Worm (Caenorhabditis elegans) whole organism, L4 larva: ENCODE results near the gene ndua-7.
A peak's percentile ranks its signal among the peaks of the same experiment; 100 is the strongest.

Experiments used
- F10B5.3 ChIP-seq: sonication (generic microtip); optimal IDR thresholded peaks from 2 replicates; lab custom pipeline; 2016; ENCODE audit warnings: mild to moderate bottlenecking, missing genetic modification characterization, missing compliant biosample characterization
- F37D6.2 ChIP-seq: sonication (generic microtip); optimal IDR thresholded peaks from 2 replicates; lab custom pipeline; 2016; ENCODE audit warnings: mild to moderate bottlenecking, missing genetic modification characterization, missing compliant biosample characterization
- T26A8.4 ChIP-seq: fragments of 200-800 bp; sonication (Bioruptor generic); IDR thresholded peaks from 2 replicates; pipeline ENCODE4 v1.3.6; 2022; ENCODE audit warnings: missing genetic modification characterization, missing compliant biosample characterization
- Y105C5A.15 ChIP-seq: fragments of 200-800 bp; sonication (Bioruptor generic); IDR thresholded peaks from 2 replicates; pipeline ENCODE4 v1.3.6; 2022; ENCODE audit warnings: missing genetic modification characterization, missing compliant biosample characterization
- Y75B8A.6 ChIP-seq: fragments of 200-800 bp; sonication (Bioruptor generic); IDR thresholded peaks from 2 replicates; pipeline ENCODE4 v1.3.6; 2022; ENCODE audit warnings: missing genetic modification reagents, missing genetic modification characterization, missing compliant biosample characterization
- aha-1 ChIP-seq: fragments of 150-350 bp; peaks from one replicate; lab custom pipeline; 2014; ENCODE audit warnings: missing biosample characterization, missing genetic modification characterization
- aly-2 ChIP-seq: sonication (generic microtip); optimal IDR thresholded peaks from 2 replicates; lab custom pipeline; 2018; ENCODE audit warnings: missing biosample characterization, missing genetic modification characterization
- ama-1 ChIP-seq: fragments of 150-350 bp; optimal IDR thresholded peaks from 2 replicates; lab custom pipeline; 2014; ENCODE audit warnings: inconsistent platforms, mixed read lengths
- attf-4 ChIP-seq: sonication (generic microtip); optimal IDR thresholded peaks from 3 replicates; lab custom pipeline; 2017; ENCODE audit warnings: missing biosample characterization, missing genetic modification characterization
- ceh-44 ChIP-seq: fragments of 200-800 bp; sonication (Bioruptor generic); IDR thresholded peaks from 2 replicates; pipeline ENCODE4 v1.3.6; 2022; ENCODE audit warnings: missing genetic modification reagents, missing genetic modification characterization, missing compliant biosample characterization
- ces-1 ChIP-seq: fragments of 150-350 bp; sonication (generic microtip); optimal IDR thresholded peaks from 4 replicates; lab custom pipeline; 2014; ENCODE audit warnings: missing biosample characterization, missing genetic modification reagents, missing genetic modification characterization
- cey-2 ChIP-seq: sonication (generic microtip); optimal IDR thresholded peaks from 3 replicates; lab custom pipeline; 2017; ENCODE audit warnings: missing genetic modification characterization, mild to moderate bottlenecking, missing compliant biosample characterization, antibody characterized with exemption, borderline replicate concordance; ENCODE audit not compliant: insufficient read depth
- ctbp-1 ChIP-seq: fragments of 200-800 bp; sonication (Bioruptor generic); IDR thresholded peaks from 2 replicates; pipeline ENCODE4 v1.3.6; 2022; ENCODE audit warnings: missing genetic modification reagents, missing genetic modification characterization, missing compliant biosample characterization
- daf-16 ChIP-seq, 3 experiments: sonication (generic microtip); optimal IDR thresholded peaks; 2 replicates each; lab custom pipeline; 2016 to 2017; ENCODE audit warnings: missing genetic modification characterization in 3 of 3, missing genetic modification reagents in 3 of 3, mild to moderate bottlenecking in 2 of 3, missing compliant biosample characterization in 2 of 3, missing biosample characterization in 1 of 3, moderate library complexity in 1 of 3
- daf-8 ChIP-seq: fragments of 200-800 bp; sonication (Bioruptor generic); IDR thresholded peaks from 2 replicates; pipeline ENCODE4 v1.3.6; 2022; ENCODE audit warnings: missing genetic modification characterization, missing compliant biosample characterization
- dmd-6 ChIP-seq: fragments of 200-800 bp; sonication (Bioruptor generic); IDR thresholded peaks from 2 replicates; pipeline ENCODE4 v1.3.6; 2022; ENCODE audit warnings: missing genetic modification reagents, missing genetic modification characterization, missing compliant biosample characterization
- egl-43 ChIP-seq: fragments of 200-800 bp; sonication (Bioruptor generic); IDR thresholded peaks from 2 replicates; pipeline ENCODE4 v1.3.6; 2022; ENCODE audit warnings: missing genetic modification reagents, missing genetic modification characterization, missing compliant biosample characterization
- fos-1 ChIP-seq: fragments of 150-350 bp; optimal IDR thresholded peaks from 2 replicates; lab custom pipeline; 2014; ENCODE audit warnings: missing biosample characterization, missing genetic modification characterization
- gei-8 ChIP-seq: fragments of 200-800 bp; sonication (Bioruptor generic); optimal IDR thresholded peaks from 2 replicates; lab custom pipeline; 2018; ENCODE audit warnings: mild to moderate bottlenecking, missing genetic modification characterization, missing compliant biosample characterization
- hlh-11 ChIP-seq: fragments of 200-800 bp; sonication (Bioruptor generic); optimal IDR thresholded peaks from 2 replicates; lab custom pipeline; 2018; ENCODE audit warnings: mild to moderate bottlenecking, missing genetic modification characterization, missing compliant biosample characterization
- hmg-1.1 ChIP-seq: fragments of 200-800 bp; sonication (Bioruptor generic); IDR thresholded peaks from 2 replicates; pipeline ENCODE4 v1.3.6; 2022; ENCODE audit warnings: missing genetic modification reagents, missing genetic modification characterization, missing compliant biosample characterization
- lin-1 ChIP-seq: fragments of 200-800 bp; sonication (Bioruptor generic); IDR thresholded peaks from 2 replicates; pipeline ENCODE4 v1.3.6; 2022; ENCODE audit warnings: missing genetic modification reagents, missing genetic modification characterization, missing compliant biosample characterization
- lin-15B ChIP-seq: fragments of 150-350 bp; sonication (generic microtip); optimal IDR thresholded peaks from 3 replicates; lab custom pipeline; 2014; ENCODE audit warnings: missing biosample characterization, missing genetic modification characterization
- lin-39 ChIP-seq: fragments of 150-350 bp; optimal IDR thresholded peaks from 2 replicates; lab custom pipeline; 2014; ENCODE audit warnings: missing biosample characterization, missing genetic modification reagents, missing genetic modification characterization
- madf-9 ChIP-seq: fragments of 200-800 bp; sonication (Bioruptor generic); conservative IDR thresholded peaks from 2 replicates; pipeline ENCODE4 v1.3.6; 2022; ENCODE audit warnings: missing genetic modification reagents, missing genetic modification characterization, missing compliant biosample characterization
- mep-1 ChIP-seq: fragments of 150-350 bp; sonication (generic microtip); optimal IDR thresholded peaks from 3 replicates; lab custom pipeline; 2014; ENCODE audit warnings: missing biosample characterization, missing genetic modification characterization
- mes-2 ChIP-seq: sonication (generic microtip); optimal IDR thresholded peaks from 2 replicates; lab custom pipeline; 2016; ENCODE audit warnings: missing genotype, mild to moderate bottlenecking, missing genetic modification characterization, missing compliant biosample characterization; ENCODE audit not compliant: poor library complexity, severe bottlenecking
- mxl-3 ChIP-seq: fragments of 200-800 bp; sonication (Bioruptor generic); optimal IDR thresholded peaks from 2 replicates; lab custom pipeline; 2018; ENCODE audit warnings: mild to moderate bottlenecking, missing genetic modification characterization, missing compliant biosample characterization
- nhr-10 ChIP-seq: fragments of 150-350 bp; optimal IDR thresholded peaks from 2 replicates; lab custom pipeline; 2014; ENCODE audit warnings: missing biosample characterization, missing genetic modification characterization
- nhr-11 ChIP-seq: fragments of 150-350 bp; optimal IDR thresholded peaks from 2 replicates; lab custom pipeline; 2014; ENCODE audit warnings: missing biosample characterization, missing genetic modification characterization
- nhr-111 ChIP-seq: fragments of 200-800 bp; sonication (Bioruptor generic); optimal IDR thresholded peaks from 2 replicates; lab custom pipeline; 2018; ENCODE audit warnings: mild to moderate bottlenecking, missing genetic modification characterization, missing compliant biosample characterization
- nhr-25 ChIP-seq: sonication (generic microtip); optimal IDR thresholded peaks from 2 replicates; lab custom pipeline; 2017; ENCODE audit warnings: missing genetic modification characterization, mild to moderate bottlenecking, missing compliant biosample characterization, antibody characterized with exemption, moderate library complexity, borderline replicate concordance; ENCODE audit not compliant: insufficient read depth
- nhr-41 ChIP-seq: fragments of 200-800 bp; sonication (Bioruptor generic); IDR thresholded peaks from 2 replicates; pipeline ENCODE4 v1.3.6; 2022; ENCODE audit warnings: missing genetic modification reagents, missing genetic modification characterization, missing compliant biosample characterization
- nhr-48 ChIP-seq: sonication (generic microtip); optimal IDR thresholded peaks from 2 replicates; lab custom pipeline; 2016; ENCODE audit warnings: mild to moderate bottlenecking, missing genetic modification characterization, missing compliant biosample characterization
- nhr-77 ChIP-seq: fragments of 150-350 bp; optimal IDR thresholded peaks from 2 replicates; lab custom pipeline; 2014; ENCODE audit warnings: missing biosample characterization, missing genetic modification characterization
- pqm-1 ChIP-seq: sonication (generic microtip); optimal IDR thresholded peaks from 2 replicates; lab custom pipeline; 2017; ENCODE audit warnings: missing biosample characterization, missing genetic modification characterization
- saeg-2 ChIP-seq: fragments of 200-800 bp; sonication (Bioruptor generic); IDR thresholded peaks from 2 replicates; pipeline ENCODE4 v1.3.6; 2022; ENCODE audit warnings: missing genetic modification reagents, missing genetic modification characterization, missing compliant biosample characterization
- sdz-12 ChIP-seq: fragments of 200-800 bp; sonication (Bioruptor generic); optimal IDR thresholded peaks from 2 replicates; lab custom pipeline; 2018; ENCODE audit warnings: mild to moderate bottlenecking, missing genetic modification characterization, missing compliant biosample characterization
- snpc-4 ChIP-seq: fragments of 150-350 bp; optimal IDR thresholded peaks from 2 replicates; lab custom pipeline; 2014; ENCODE audit warnings: missing biosample characterization, missing genetic modification characterization
- spr-3 ChIP-seq: fragments of 200-800 bp; sonication (Bioruptor generic); optimal IDR thresholded peaks from 2 replicates; lab custom pipeline; 2018; ENCODE audit warnings: mild to moderate bottlenecking, missing genetic modification characterization, missing compliant biosample characterization
- unc-62 ChIP-seq, 3 experiments: fragments of 150-350 bp in 1 of 3; sonication (generic microtip); optimal IDR thresholded peaks in 2 of 3; peaks in 1 of 3; 1 replicate in 1 of 3; 2 replicates in 2 of 3; lab custom pipeline; 2014 to 2017; ENCODE audit warnings: missing biosample characterization in 3 of 3, missing genetic modification characterization in 3 of 3, missing genetic modification reagents in 3 of 3, missing genotype in 1 of 3
- vab-7 ChIP-seq: fragments of 200-800 bp; sonication (Bioruptor generic); IDR thresholded peaks from 2 replicates; pipeline ENCODE4 v1.3.6; 2022; ENCODE audit warnings: missing genetic modification reagents, missing genetic modification characterization, missing compliant biosample characterization
- zag-1 ChIP-seq: fragments of 150-350 bp; optimal IDR thresholded peaks from 2 replicates; lab custom pipeline; 2014; ENCODE audit warnings: missing biosample characterization, missing genetic modification characterization
- zfp-2 ChIP-seq: sonication (generic microtip); optimal IDR thresholded peaks from 2 replicates; lab custom pipeline; 2016; ENCODE audit warnings: mild to moderate bottlenecking, missing genetic modification characterization, missing compliant biosample characterization
- zip-11 ChIP-seq: fragments of 200-800 bp; sonication (Bioruptor generic); IDR thresholded peaks from 2 replicates; pipeline ENCODE4 v1.3.6; 2022; ENCODE audit warnings: missing genetic modification characterization, missing compliant biosample characterization
- zip-2 ChIP-seq: fragments of 150-350 bp; optimal IDR thresholded peaks from 2 replicates; lab custom pipeline; 2014; ENCODE audit warnings: missing biosample characterization, missing genetic modification characterization
- ztf-11 ChIP-seq: fragments of 150-350 bp; optimal IDR thresholded peaks from 2 replicates; lab custom pipeline; 2014; ENCODE audit warnings: missing biosample characterization, missing genetic modification characterization

Gene ndua-7

DNA sequence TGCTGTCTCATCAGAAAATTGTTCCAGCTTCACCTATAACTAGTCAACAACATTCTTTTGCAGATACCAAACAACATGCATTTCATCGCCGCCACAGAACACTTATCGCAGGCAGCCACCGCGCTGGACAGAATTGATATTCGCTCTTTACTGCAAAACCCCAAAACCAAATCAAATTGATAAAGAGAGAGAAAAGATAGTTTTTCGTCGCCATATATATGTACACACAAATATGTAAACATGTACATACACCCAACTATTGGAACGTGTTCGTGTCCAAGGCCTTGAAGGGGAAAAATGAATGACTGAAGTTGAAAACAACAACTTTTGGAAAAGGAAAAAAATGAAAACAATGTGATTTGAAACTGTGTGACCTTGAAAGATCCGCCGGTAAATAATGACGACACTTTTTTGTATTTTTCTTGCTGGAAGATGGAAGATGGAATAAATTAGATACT lies 29.0 kb downstream of the ndua-7 start (continued):
- TF ChIP-seq ctbp-1 (no peak), nhr-10 (tag; lab: Kevin White, UChicago) (peak; percentile 38), pqm-1 (tag; lab: Kevin White, UChicago) (peak; percentile 74), dmd-6 (GFP tag; lab: Robert Waterston, UW) (peak; percentile 55), aha-1 (tag; lab: Kevin White, UChicago) (peak; percentile 95), ceh-44 (GFP tag; lab: Robert Waterston, UW) (no peak)

DNA sequence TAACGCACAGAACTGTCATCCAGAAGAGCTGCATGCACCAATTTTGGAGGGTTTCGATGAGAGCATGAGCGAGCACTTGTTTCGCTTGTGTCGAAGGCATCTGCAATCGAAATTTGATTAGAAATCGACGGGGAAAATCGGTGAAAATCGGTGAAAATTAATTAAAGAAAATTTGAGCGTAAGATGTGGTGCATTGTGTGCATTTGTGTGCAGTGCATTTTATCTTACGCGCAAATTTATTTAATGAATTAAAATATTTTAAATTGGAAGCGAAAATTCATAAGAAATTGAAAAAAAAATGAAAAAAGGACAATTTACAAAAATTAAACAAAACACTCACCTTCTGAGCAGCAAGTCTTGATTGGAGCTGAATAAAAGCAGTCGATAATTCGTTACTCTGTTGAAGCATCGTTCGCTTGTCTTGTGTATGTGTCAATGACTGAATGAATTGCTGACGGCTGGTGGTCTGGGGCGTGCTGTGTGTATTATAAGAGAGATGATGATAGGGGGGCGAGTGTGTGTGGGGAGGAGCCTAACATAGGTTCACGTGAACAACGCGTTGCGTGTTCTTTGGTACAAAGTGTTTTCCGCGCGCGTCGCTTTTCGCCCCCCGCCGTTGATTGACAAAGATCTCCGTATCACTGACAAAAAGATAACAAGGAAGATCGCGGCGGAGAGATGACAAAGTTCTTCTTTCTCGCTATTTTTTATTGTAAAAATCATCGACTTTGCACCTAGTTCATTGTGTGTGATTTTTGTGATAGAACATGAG lies 32.6 kb downstream of the ndua-7 start:
- peak; percentile 56 for TF ChIP-seq hmg-1.1 (GFP tag; lab: Robert Waterston, UW)
- TF ChIP-seq nhr-41 = no peak
- no peak for TF ChIP-seq egl-43 (GFP tag; lab: Robert Waterston, UW)
- TF ChIP-seq zip-2 (tag; lab: Kevin White, UChicago) = no peak
- peak; percentile 21 for TF ChIP-seq spr-3 (GFP tag; lab: Kevin White, UChicago)
- no peak for TF ChIP-seq daf-8
- TF ChIP-seq hlh-11 (tag; lab: Kevin White, UChicago) = peak; percentile 98
- no peak for TF ChIP-seq fos-1 (tag; lab: Kevin White, UChicago)
- no peak for TF ChIP-seq zfp-2 (tag; lab: Kevin White, UChicago)
- TF ChIP-seq nhr-77 = peak; percentile 68
- TF ChIP-seq mxl-3 (GFP tag; lab: Kevin White, UChicago) = peak; percentile 81
- TF ChIP-seq unc-62 (GFP tag; optimal IDR thresholded peaks at IDR 0.05 in 1 of 2; lab: Kevin White, UChicago) = peak in 1 of 2 experiments; percentile 98
- no peak for TF ChIP-seq unc-62 (tag; optimal IDR thresholded peaks at IDR 0.05; lab: Kevin White, UChicago)
- peak; percentile 40; the same call in 1 of the 2 replicates for TF ChIP-seq zip-11 (GFP tag; lab: Robert Waterston, UW)
- TF ChIP-seq zag-1 (tag; lab: Kevin White, UChicago) = no peak
- peak; percentile 34 for TF ChIP-seq mes-2 (tag; lab: Kevin White, UChicago)
- TF ChIP-seq daf-16 (GFP tag; optimal IDR thresholded peaks at IDR 0.05; lab: Kevin White, UChicago) = peak; percentile 75 to 76
- TF ChIP-seq daf-16 (tag; optimal IDR thresholded peaks at IDR 0.05; lab: Kevin White, UChicago) = peak; percentile 95
- peak; percentile 68 for TF ChIP-seq madf-9 (GFP tag; lab: Robert Waterston, UW)
- no peak for TF ChIP-seq F10B5.3 (tag; lab: Kevin White, UChicago)
- TF ChIP-seq attf-4 (tag; lab: Kevin White, UChicago) = no peak
- TF ChIP-seq mep-1 (tag; lab: Kevin White, UChicago) = peak; percentile 70
- peak; percentile 87 for TF ChIP-seq cey-2 (tag; lab: Kevin White, UChicago)
- TF ChIP-seq Y75B8A.6 (GFP tag; lab: Robert Waterston, UW) = no peak; the same call in 1 of the 2 replicates
- peak; percentile 98 for TF ChIP-seq ama-1 (lab: Kevin White, UChicago)
- no peak for TF ChIP-seq ces-1 (GFP tag; lab: Kevin White, UChicago)
- no peak for TF ChIP-seq nhr-111 (GFP tag; lab: Kevin White, UChicago)
- TF ChIP-seq vab-7 = no peak
- TF ChIP-seq lin-39 (tag; lab: Kevin White, UChicago) = no peak
- peak; percentile 64 for TF ChIP-seq lin-1 (GFP tag; lab: Robert Waterston, UW)
- TF ChIP-seq F37D6.2 (tag; lab: Kevin White, UChicago) = no peak
- TF ChIP-seq nhr-48 (tag; lab: Kevin White, UChicago) = peak; percentile 99
- TF ChIP-seq lin-15B (tag; lab: Kevin White, UChicago) = no peak
- TF ChIP-seq gei-8 (GFP tag; lab: Kevin White, UChicago) = peak; percentile 89
- TF ChIP-seq nhr-11 (tag; lab: Kevin White, UChicago) = peak; percentile 79
- peak; percentile 83 for TF ChIP-seq nhr-25 (tag; lab: Kevin White, UChicago)
- TF ChIP-seq ztf-11 (tag; lab: Kevin White, UChicago) = no peak
- no peak for TF ChIP-seq sdz-12
- TF ChIP-seq T26A8.4 (GFP tag; lab: Robert Waterston, UW) = peak; percentile 58; the same call in 1 of the 2 replicates
- TF ChIP-seq Y105C5A.15 (GFP tag; lab: Robert Waterston, UW) = no peak
- TF ChIP-seq aly-2 = no peak
- TF ChIP-seq saeg-2 (GFP tag; lab: Robert Waterston, UW) = peak; percentile 75; the same call in 1 of the 2 replicates
- TF ChIP-seq snpc-4 = no peak
